Fruit fly (Drosophila melanogaster) ovary, adult (tissue): ENCODE measurements around the gene CG14826.

Source experiments
- CG17801 ChIP-seq: fragments of 200-800 bp; optimal IDR thresholded peaks from 2 replicates; lab custom pipeline; 2019; ENCODE audit warnings: missing biosample characterization, mild to moderate bottlenecking, missing genetic modification characterization, moderate library complexity; ENCODE audit not compliant: partially characterized antibody

The CG14826 gene

DNA sequence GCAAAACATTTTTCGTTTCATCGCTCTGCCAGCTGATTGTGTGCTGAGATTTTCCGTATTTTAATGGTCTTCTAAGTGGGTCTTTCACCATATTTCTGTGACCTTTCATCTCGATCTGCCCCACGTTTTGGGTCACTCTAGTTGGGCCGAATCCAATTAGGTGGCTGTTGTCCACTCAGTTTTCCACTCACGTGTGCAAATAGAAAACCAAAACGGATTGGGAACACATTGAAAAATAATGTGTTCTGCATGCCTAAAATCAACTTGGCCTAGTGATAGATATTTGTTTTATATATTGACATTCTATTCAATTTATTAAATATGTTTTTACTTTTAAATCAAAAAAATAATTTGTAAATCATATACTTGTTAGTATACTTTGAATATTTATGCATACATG, at the start of gene CG14826:
CG14826 (plus strand) TSS at position 301 of the 400 bp plus-strand sequence.
- TF ChIP-seq CG17801 (GFP tag; lab: Kevin White, UChicago): no peak

DNA sequence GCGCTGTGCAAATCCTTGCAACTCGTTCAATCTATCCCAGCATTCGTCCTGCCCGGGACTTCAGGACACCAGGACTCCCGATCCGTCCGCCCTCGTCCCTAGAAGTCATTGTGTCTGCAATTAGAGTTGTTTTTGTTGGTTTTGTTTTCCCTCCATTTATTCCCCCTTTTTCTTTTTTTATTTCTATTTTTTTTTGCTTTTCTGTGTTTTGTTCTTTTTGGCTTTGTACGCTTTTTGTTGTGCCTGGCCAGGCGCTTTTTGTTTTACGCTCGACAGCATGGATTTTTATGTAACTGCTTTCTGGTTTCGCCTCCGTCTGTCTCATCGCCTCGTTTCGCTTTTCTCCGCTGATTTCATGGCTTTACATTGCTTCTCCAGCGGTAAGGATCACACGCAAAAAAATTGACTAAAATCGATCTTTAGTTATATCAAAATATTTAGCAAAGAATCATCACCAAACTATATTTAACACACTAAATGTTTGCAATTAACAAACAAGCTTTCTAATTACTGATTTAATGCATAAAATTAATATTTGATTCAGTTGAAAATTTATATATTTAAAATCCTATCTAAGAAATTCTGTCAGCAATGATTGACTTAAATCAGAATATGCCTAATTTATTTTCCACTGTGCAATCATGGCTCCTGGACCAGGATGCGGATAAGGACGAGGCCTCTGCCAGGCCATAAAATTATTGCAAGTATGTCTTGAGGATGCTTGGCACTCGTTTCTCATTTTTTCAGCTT, 49.4 kb upstream of the CG14826 start:
- no peak for TF ChIP-seq CG17801 (GFP tag; lab: Kevin White, UChicago)

DNA sequence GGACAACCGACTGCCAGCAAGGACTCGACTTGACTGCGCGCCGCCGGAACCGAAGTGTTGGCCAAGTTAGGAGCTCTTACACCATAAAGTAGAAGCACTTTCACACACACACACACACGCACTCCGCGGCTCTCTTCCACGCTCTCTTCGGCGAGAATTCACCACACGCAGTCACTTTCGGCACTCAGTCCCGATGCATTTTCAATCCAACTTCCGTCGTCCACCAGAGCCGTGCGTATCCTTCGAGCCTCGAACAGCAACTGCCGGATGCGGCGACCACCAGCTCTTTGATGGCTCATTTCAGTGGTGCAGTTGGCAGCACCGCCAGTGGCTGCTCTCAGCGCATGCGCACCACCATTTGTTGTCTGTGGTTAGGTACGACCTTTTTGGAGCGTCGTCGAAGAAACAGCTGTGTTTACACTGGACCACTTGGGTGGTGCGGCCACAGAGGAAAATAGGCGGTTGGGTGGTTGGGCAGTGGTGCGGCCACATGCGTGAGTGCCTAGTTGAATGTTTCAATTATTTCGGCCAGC, 44.6 kb upstream of the CG14826 start, which contains the start of gene Dscam2:
Dscam2 (minus strand) TSS at position 264 of the 533 bp plus-strand sequence.
- no peak for TF ChIP-seq CG17801 (GFP tag; lab: Kevin White, UChicago)

DNA sequence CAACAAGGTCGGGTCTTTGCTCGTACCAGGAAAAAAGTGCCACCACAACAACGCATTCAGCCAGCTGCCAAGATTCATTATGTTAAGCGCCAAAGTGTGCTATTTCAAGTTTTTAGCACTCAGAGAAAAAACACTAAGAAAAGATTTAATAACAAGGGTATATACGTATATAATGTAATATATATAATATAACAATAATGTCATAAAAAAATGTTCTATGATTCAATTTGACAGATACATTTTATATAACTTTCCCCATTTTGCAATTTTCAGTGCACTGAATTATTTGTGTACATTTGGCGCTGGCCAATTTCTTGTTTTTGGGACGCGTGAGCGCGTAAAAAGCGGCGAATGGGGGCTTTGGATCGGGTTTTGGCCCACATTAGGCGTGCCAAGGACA, 43.8 kb upstream of the CG14826 start:
- TF ChIP-seq CG17801 (GFP tag; lab: Kevin White, UChicago): no peak

DNA sequence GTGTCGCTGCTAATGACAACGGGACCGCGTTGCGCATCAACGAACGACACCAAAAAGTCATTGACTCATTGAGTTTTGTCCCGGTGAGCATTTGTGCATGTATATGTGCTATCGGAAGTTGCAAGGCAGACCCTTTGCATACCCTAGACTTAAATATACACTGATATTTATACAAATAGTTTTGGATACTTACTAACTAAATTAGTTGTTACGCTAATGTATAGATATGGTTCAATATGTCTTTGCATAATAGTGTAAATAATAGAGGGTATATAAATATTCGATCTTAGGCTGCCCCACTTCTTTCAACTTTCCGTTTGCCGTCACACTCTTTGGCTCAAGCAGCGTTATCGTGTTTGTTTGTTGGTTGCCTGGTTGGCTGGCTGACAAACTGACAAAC, 43.1 kb upstream of the CG14826 start:
- TF ChIP-seq CG17801 (GFP tag; lab: Kevin White, UChicago): no peak

DNA sequence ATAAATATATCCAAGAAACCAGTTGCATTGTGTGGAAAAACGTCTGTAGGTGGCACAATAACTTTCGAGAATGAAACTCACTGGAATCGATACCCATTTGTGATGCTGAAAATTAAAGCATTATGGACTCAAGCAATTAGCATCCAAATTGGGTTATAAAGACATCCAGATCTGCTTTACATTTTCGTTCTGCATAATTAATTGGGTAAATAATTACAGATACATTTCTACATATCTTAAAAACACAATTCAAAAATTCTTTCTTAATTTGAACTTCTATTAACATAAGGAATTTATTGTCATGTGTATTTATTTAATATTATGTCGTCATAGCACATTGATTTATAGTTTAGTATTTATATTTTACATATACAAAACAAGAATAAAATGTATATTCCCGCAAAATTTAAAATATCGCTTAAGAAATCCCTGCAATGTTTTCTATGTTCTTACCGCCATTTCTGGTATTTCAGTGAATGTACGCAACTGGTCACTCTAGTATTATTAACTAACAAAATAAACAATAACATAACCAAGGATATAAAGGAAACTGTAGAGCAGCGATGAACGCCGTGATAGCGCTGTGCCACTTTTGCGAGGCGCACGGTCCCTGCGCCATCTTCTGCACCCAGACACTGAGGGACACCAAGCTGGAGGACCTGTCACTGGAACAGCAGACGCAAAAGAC, 3.9 kb downstream of the CG14826 start, which contains the start of the genes CG14829 and BHD:
CG14829 (minus strand) TSS at position 51 of the 688 bp plus-strand sequence.
BHD (plus strand) TSS at position 471 of the 688 bp plus-strand sequence.
- TF ChIP-seq CG17801 (GFP tag; lab: Kevin White, UChicago): no peak

DNA sequence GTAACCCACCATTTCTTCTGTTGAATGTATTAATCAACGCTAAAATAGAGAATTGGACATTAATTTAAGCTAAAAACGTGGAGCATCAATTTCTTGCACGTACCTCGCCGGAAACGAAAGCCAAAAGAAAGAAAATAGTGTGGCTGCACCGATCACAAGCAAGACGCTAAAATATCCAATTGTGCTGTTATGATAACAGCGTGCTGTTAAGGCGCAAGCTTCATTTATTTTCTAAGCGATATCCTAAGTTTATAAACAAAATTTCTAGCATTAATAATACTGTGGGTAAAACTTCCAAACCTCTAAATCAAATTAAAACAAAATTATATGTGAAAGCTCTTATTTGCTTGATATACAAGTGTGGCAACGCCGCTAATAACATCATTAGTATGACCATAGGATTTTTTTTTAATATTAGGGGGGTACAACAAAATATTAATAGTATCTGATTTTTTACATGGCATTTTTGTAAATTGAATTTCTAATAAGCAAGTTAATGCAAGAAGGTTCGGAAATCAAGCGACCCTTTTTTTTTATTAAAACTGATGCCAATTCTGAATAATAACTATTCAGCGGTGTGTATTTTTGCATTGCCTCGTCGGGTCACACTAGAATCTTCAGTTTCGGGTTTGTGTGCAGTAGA, 7.0 kb downstream of the CG14826 start, which contains the start of the genes RpL18 and Neos:
RpL18 (minus strand) TSS at position 135 of the 643 bp plus-strand sequence.
Neos (plus strand) TSS at position 412 of the 643 bp plus-strand sequence.
- TF ChIP-seq CG17801 (GFP tag; lab: Kevin White, UChicago): peak; percentile 83

DNA sequence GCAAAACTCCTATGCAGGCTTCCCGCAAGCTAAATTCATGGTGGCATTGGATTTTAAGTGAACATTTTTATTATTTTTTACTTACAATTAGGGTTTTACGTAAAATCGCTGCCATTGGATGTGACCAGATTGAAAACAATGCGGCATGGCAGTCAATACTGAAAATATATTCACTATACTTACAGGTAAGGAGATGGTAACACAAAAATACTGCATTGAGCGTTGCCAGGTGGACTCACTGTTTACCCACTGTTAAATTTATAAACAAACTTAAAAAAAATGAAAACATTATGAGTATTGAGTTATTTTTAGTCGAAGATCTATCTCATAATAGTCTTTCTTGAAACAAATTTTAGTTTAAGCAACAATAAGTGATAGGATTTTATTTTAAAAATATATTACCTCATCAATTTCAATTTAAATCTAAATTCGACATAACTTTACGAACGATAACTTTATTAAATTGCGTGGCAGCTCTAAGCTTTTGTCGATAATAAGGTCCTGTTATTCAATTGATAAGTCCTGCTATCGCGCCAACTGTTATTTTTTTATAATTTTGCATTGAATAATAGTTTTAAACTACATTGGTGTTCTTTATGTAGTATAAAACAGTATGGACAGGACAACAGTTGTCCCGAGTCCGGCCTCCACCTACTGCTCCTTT, 9.6 kb downstream of the CG14826 start, which contains the start of the genes mRpL50 and mei-P22:
mRpL50 (minus strand) TSS at position 159 of the 664 bp plus-strand sequence.
mei-P22 (plus strand) TSS at position 614 of the 664 bp plus-strand sequence.
- peak; percentile 6 for TF ChIP-seq CG17801 (GFP tag; lab: Kevin White, UChicago)

DNA sequence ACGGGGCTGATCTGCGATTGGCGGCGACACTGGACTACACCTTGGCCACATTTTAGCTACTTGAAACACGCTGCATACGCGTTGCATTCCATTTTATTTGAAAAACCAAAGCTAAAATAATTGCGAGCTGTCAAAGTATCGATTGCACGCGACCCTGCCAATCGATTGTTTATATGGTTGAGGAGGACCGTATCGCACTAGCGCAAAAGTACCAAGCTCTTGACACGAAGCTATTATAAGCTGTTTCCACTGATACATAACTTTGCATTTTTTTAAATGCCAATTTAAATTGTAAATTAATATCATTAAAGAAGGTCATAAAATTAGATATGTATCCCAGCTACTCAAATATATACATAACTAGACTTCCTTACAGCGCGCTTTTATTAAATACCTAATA, 14.9 kb downstream of the CG14826 start, which contains the start of gene Cdc27:
Cdc27 (minus strand) TSS at position 174 of the 400 bp plus-strand sequence.
- TF ChIP-seq CG17801 (GFP tag; lab: Kevin White, UChicago): peak; percentile 15

DNA sequence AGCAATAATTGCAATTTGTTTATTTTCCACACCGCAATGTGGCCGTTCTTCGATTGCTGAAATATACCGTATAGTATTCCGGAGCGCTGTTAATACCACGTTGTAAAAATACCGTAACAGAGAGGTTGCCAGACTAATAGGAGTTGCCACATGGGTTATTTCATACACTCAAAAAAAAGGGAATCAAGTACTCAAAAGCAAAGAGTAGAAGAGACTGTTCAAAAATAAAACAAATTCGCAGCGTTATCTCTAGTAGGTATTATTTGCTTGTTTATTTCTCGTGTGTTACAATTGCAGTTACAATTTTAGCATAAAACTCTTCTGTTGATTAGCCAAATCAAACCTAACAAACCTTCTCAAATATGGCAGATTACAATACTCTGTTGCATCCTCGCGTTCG, 16.2 kb downstream of the CG14826 start, which contains the start of gene MED4:
MED4 (minus strand) TSS at position 59 of the 400 bp plus-strand sequence.
- TF ChIP-seq CG17801 (GFP tag; lab: Kevin White, UChicago): peak; percentile 47

DNA sequence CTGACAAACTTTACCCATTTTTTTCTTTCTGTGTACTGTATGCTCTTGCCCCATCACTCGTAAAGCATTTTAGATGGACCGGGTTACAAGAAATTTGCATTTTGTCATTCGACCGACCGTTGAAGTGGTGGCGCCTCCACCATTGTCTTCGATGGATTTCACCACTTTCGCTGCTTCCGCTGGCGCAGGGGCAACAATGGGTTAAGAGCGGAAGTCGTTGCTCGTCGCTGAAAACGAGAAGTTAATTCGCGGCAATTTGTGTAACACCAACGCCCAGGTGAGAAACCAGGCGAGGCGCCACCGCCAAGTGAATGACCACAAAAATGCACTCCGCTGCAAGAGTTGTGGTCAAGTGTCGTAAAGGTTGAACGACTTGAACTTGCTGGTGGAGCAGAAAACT, 20.4 kb downstream of the CG14826 start:
- TF ChIP-seq CG17801 (GFP tag; lab: Kevin White, UChicago): no peak

DNA sequence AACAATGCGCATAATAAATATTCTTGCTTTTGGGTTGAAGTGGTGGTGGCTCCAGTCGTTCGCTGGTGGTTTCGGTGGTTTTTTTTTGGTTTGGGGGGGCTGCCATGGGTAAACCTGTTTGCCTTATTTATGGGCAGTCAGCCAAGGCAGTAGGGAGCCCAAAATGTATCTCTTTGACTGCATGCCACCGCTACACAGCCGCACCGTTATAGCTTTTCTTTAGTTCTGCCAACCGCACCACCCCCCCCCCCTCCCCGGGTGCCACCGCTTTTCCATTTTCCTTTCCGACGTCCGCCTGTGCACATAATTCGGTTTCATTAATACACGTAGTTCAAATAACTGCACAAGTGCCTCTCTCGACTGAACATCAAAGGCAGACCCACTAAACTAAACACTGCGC, 24.0 kb downstream of the CG14826 start:
- TF ChIP-seq CG17801 (GFP tag; lab: Kevin White, UChicago): no peak

DNA sequence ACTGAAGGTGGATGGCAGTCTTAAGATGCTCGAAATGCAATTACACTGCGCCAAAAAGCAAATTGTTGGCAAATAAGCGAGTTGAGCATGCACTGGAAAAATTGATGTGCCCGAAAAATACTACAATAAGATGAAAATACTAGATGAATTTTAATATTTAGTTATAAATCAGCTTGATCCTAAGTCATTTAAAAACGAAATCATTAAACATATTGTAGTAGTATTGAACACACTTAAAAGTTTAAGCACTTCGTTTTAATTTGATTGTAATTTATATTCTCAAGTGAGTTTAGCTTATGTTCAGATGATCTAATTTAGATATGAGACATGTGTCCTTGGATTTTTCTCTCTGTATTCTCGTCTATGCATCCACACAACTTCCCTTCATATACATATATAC, 28.2 kb downstream of the CG14826 start:
- no peak for TF ChIP-seq CG17801 (GFP tag; lab: Kevin White, UChicago)
